Fruit fly (Drosophila melanogaster): ENCODE results near the gene CG34134.

CG34134 gene

DNA sequence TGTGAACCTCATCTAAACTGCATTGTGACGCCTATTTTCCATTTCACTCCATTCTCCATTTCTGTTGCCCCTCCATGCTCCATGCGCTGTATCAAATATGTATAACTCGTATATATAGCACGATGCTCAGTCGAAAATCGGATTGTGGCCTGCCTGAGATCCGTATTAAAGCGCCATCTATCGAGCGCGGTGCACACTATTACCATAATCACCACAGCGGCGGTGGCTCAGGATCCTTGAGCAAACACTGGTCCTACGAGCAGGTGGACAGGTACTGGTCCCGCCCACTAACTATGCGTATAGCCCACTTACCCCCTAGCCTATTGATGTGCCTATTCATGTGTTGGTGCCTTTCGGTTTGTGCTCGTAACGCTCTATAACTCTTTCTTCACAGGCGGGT, 5.6 kb downstream of the CG34134 start:
- no peak for TF ChIP-seq psq (optimal IDR thresholded peaks at IDR 0.05)

DNA sequence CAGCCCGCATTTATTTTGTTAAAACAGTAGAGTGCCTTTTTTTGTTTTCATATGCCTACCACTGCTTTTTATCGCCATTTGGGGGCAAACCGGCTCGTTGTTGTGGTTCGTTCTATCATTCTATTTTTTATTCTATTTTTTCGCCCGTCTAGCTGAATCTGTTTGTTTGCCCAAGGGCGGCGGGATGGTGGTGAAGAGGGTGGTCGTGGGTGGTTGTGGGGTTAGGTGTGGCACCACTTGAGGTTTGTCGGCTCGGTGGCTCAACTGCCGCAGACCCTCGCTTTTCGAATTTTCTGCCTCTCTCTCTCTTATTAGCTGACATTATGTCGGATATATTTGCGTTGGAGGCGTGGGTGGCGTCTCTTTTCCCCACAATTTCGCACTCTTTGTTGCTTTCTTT, 19.0 kb downstream of the CG34134 start:
- TF ChIP-seq Sin3A (optimal IDR thresholded peaks at IDR 0.05) (no peak), Myc (optimal IDR thresholded peaks at IDR 0.05) (no peak), ttk (optimal IDR thresholded peaks at IDR 0.05) (no peak), h (optimal IDR thresholded peaks at IDR 0.05) (no peak), psq (optimal IDR thresholded peaks at IDR 0.05) (no peak), insv (optimal IDR thresholded peaks at IDR 0.05) (no peak)

DNA sequence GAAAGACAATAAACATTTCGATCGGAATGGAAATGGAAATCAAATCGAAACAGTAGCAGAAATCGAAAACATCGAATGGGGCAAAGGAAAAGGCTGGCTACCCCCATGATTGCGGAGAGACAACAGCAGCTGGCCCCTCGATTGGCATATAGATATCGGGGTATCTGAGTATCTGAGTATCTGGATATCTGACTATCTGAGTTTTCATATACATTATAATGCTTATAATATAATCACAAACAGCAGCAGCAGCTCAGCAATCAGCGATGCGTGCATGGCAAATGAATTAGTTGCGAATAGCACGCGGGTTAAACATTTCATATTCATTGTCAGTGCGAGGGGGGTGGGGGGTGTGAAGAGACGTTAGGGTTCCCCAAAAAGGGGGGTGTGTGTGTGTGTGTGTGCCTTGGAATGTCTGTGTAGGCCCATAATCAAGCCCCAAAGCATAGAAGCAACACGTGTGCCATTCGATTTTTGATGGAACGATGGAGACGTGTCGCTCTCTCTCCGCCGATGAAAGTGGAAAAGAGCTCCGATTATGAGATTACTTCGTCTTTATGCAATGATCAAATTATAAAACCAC, 19.9 kb downstream of the CG34134 start:
- no peak for TF ChIP-seq insv (optimal IDR thresholded peaks at IDR 0.05)
- no peak for TF ChIP-seq ttk (optimal IDR thresholded peaks at IDR 0.05)
- no peak for TF ChIP-seq Myc (optimal IDR thresholded peaks at IDR 0.05)
- no peak for TF ChIP-seq Sin3A (optimal IDR thresholded peaks at IDR 0.05)
- TF ChIP-seq h (optimal IDR thresholded peaks at IDR 0.05): no peak
- TF ChIP-seq psq (optimal IDR thresholded peaks at IDR 0.05): no peak

DNA sequence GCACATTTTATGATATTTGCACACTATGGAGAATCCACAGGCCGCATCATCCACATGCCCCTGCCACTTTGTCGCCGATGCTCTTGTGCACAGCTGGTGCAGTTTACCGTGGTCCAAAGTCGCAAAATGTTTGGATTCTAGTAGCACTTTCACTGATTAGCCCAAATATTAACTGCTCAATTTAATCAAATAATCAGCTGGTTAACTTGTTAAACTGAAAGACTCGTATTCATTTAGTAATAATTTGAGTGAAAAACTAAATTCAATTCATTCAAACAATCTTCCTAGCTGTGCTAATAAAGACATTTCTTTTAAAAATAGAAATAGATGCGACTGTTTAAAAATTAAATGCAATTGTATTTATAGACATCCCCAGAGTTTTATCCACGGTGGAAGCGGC, 22.5 kb downstream of the CG34134 start:
- TF ChIP-seq psq (optimal IDR thresholded peaks at IDR 0.05) (no peak), Myc (optimal IDR thresholded peaks at IDR 0.05) (no peak), ttk (optimal IDR thresholded peaks at IDR 0.05) (no peak), Sin3A (optimal IDR thresholded peaks at IDR 0.05) (no peak), insv (optimal IDR thresholded peaks at IDR 0.05) (no peak), h (optimal IDR thresholded peaks at IDR 0.05) (no peak)

DNA sequence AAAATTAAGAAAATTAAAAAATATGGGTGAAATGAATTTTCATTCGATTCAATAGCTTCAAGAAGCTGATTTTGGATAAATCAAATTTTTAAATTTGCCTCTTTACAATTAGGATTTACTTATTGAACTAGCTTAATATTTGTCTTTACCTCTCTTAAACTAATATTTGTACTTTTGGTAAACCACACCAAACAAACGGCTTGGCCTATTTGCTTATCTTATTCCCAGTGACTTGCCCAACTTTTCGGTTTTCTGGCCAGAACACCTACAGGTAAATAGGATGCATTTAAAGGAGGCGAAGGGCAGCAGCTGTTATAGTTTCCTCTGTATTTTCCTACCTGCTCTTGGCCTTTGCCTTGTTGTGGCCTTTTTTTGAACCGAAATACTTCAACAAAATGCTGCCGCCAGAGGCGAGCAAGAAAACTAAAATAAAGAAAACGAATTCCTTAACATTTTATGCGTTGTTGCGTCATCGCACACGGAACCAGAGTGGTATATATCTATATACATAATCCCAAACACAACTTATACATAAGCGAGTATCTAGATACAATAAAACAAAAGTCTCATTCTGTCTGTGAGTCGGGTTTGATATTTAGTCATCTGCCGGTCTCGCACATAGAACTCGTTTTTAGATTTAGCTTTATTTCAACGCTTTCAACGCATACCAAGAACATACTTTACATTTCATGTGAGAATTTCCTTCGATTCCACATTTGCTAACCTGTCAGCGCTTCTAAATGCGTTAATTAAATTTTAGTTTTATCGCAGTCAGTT, 24.6 kb downstream of the CG34134 start:
- no peak for TF ChIP-seq psq (optimal IDR thresholded peaks at IDR 0.05)
- no peak for TF ChIP-seq h (optimal IDR thresholded peaks at IDR 0.05)
- no peak for TF ChIP-seq insv (optimal IDR thresholded peaks at IDR 0.05)
- TF ChIP-seq Sin3A (optimal IDR thresholded peaks at IDR 0.05): no peak
- TF ChIP-seq Myc (optimal IDR thresholded peaks at IDR 0.05): no peak
- TF ChIP-seq ttk (optimal IDR thresholded peaks at IDR 0.05): no peak

DNA sequence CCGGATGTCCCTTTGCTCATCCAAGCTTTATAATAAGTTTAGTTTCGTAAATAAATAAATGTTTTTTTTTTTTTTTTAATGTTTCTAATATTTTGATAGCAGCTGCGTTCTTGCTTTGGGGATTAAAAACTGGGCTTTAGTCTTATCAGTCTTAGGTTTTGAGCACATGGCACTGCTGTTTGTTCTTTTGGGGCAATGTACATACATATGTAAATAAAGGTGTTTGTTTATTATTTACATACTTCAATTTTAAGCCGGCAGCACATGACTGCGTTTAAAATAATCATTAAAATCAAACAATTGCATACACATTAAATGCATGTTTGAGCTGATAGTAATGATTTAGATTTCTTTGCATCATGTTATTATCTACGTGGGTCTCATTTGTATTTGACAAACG, 26.4 kb downstream of the CG34134 start:
- TF ChIP-seq ttk (optimal IDR thresholded peaks at IDR 0.05) (no peak), insv (optimal IDR thresholded peaks at IDR 0.05) (no peak), h (optimal IDR thresholded peaks at IDR 0.05) (no peak), Myc (optimal IDR thresholded peaks at IDR 0.05) (no peak), psq (optimal IDR thresholded peaks at IDR 0.05) (no peak), Sin3A (optimal IDR thresholded peaks at IDR 0.05) (no peak)

DNA sequence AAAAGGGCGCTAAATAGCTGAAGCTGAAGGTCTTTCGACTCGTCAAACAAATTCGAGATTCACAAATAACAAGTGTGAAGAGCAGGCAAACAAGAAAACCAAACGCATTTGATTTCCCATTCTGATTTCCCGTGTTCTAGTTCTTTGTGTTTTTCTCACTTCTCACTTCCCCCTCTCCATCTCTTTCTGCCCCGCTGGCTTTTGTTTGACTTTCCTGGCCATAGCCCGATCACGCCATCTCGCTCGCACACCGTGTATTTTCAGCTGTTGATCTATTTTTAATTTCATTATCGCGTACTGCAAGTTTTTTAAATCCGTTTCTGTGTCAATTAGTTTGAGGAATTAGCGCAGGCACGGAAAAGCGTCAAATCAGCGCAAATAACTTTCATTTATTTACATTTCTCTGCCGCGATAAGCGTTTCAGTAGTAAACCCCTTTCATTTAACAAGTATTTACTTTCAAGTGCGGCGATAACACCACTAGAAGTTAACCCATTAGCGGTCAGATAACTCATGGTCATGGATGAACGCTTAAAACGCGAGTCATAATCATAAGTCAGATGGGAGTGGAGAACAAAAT, 26.9 kb downstream of the CG34134 start:
- no peak for TF ChIP-seq ttk (optimal IDR thresholded peaks at IDR 0.05)
- TF ChIP-seq insv (optimal IDR thresholded peaks at IDR 0.05): no peak
- no peak for TF ChIP-seq Sin3A (optimal IDR thresholded peaks at IDR 0.05)
- no peak for TF ChIP-seq psq (optimal IDR thresholded peaks at IDR 0.05)
- TF ChIP-seq Myc (optimal IDR thresholded peaks at IDR 0.05): no peak
- no peak for TF ChIP-seq h (optimal IDR thresholded peaks at IDR 0.05)

DNA sequence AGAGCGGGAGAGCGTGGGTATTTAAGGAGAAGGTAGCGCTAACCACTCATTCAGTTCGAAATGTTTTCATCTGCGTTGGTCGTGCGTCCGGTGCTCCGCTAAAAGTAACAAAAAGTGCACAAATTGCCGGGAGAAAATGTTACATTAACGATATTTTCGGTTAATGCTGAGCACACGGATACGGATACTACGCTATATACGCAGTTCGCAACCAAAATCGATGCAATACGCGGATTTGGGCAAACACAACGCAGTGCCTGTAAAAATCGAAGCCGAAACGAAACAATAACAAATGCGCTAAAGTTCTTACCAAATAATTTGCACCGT, 27.6 kb downstream of the CG34134 start, which contains the start of gene Piezo:
Piezo (plus strand) TSS at position 49 of the 327 bp plus-strand sequence.
- no peak for TF ChIP-seq insv (optimal IDR thresholded peaks at IDR 0.05)

DNA sequence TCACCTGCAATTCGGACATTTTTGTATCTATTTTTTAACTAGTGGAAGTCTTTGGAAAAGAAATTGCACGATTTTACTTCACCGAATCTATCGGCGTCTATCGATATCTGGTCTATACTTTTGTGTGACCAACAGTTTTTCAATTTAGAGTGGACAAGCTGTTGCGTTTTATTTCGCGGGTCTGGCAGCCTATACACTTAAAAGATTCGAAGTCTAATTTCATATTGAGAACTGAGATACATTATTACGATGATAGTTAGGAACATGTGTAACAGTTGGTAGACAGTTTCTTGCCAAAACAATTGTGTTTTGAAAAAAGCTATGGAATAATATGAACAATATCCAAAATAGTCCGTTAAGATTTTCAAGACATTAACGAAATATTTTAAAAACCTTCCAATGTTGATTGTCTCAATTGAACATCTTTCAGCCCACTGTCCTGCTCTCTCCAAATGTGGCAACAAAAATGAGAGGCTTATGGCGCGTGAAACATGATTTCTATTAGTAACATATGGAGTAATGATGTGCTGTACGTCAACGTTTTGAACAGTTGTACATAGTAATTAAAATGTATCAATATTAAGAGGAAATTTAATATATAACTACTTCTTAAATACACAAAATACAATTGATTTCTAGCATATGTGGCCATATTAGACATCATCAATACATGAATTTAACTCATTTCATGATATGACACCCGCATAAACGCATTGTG, 28.1 kb downstream of the CG34134 start, which contains the start of gene Acbp1:
Acbp1 (minus strand) TSS at position 146 of the 718 bp plus-strand sequence.
- TF ChIP-seq insv (optimal IDR thresholded peaks at IDR 0.05) (no peak), h (optimal IDR thresholded peaks at IDR 0.05) (no peak)

DNA sequence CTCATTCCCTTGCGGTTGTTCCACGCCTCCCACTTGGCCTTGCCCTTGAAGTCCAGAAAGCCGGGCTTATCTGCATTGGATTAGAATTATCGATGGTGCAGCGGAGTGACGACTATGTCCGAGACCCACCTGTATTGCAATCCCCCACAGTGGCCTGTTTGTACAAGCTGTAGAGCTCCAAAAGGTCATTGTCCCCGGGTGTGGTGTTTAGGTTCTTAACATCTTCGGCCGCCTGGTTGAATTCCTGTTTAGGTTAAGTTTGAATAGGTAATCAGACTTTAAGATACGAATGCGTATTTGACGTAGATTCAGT, 28.6 kb downstream of the CG34134 start:
- TF ChIP-seq Sin3A (optimal IDR thresholded peaks at IDR 0.05): no peak
- TF ChIP-seq h (optimal IDR thresholded peaks at IDR 0.05): no peak
- TF ChIP-seq psq (optimal IDR thresholded peaks at IDR 0.05): no peak
- no peak for TF ChIP-seq Myc (optimal IDR thresholded peaks at IDR 0.05)
- no peak for TF ChIP-seq insv (optimal IDR thresholded peaks at IDR 0.05)
- TF ChIP-seq ttk (optimal IDR thresholded peaks at IDR 0.05): no peak

DNA sequence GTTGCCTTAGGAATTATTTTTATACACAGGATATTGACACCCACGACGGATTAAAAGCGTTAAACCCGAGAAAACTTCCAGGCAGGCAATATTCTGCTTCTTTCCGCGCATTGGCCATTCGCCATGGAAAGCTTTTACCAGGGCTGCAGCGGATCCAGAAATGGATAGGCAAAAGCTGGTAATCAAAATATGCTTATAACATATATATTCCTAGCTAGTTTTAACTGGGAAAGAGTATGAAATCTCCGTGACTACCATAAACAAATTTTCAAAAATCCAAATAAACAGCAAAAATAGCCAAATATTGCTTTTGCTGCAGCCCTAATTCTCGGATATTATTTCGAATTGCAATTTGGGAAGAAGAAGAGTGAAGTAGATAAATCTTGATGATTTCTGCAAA, 31.1 kb downstream of the CG34134 start, which contains the start of the genes PAPLA1 and Rbsn-5:
PAPLA1 (minus strand) TSS at position 141 of the 400 bp plus-strand sequence.
Rbsn-5 (plus strand) TSS at position 335 of the 400 bp plus-strand sequence.
- TF ChIP-seq h (optimal IDR thresholded peaks at IDR 0.05): no peak
- no peak for TF ChIP-seq insv (optimal IDR thresholded peaks at IDR 0.05)
- no peak for TF ChIP-seq Sin3A (optimal IDR thresholded peaks at IDR 0.05)
- TF ChIP-seq ttk (optimal IDR thresholded peaks at IDR 0.05): no peak
- no peak for TF ChIP-seq Myc (optimal IDR thresholded peaks at IDR 0.05)
- TF ChIP-seq psq (optimal IDR thresholded peaks at IDR 0.05): no peak

DNA sequence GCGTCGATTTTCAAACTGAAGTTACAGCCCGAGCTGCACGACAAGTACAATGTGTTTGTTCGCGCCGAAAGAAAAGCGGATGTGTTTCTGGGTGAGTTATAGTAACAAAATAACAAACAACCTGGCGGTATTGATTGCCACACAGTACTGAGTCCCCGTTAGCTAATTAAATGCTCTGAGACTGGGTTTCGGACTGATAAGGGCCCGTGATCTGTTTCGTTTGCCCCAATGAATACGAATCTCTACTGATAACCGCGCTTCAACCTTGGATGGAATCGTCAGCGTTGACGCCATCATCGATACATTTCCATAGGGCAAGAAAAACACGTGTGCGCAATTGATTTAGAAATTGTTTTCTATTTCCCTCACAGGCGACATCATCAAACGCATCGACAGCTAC, 33.4 kb downstream of the CG34134 start:
- no peak for TF ChIP-seq insv (optimal IDR thresholded peaks at IDR 0.05)
- no peak for TF ChIP-seq ttk (optimal IDR thresholded peaks at IDR 0.05)
- TF ChIP-seq h (optimal IDR thresholded peaks at IDR 0.05): no peak
- no peak for TF ChIP-seq Sin3A (optimal IDR thresholded peaks at IDR 0.05)
- no peak for TF ChIP-seq Myc (optimal IDR thresholded peaks at IDR 0.05)
- TF ChIP-seq psq (optimal IDR thresholded peaks at IDR 0.05): no peak
